Fruit fly (Drosophila melanogaster): ENCODE results near the gene CG10477.

- no peak for TF ChIP-seq pad (GFP tag; optimal IDR thresholded peaks at IDR 0.05)
- TF ChIP-seq Clk (GFP tag; optimal IDR thresholded peaks at IDR 0.05) = no peak
Observed at dm6 chr3L:6012950-6013349, 21.5 kb downstream of the CG10477 start.
